Worm (Caenorhabditis elegans) whole organism, L1 larva: ENCODE measurements around the gene F09E5.8.

ENCODE experiments used
- C34B4.2 ChIP-seq: sonication (generic microtip); optimal IDR thresholded peaks from 2 replicates; lab custom pipeline; 2017; ENCODE audit warnings: mild to moderate bottlenecking, missing genetic modification characterization, missing compliant biosample characterization
- Y116A8C.19 ChIP-seq: sonication (generic microtip); optimal IDR thresholded peaks from 2 replicates; lab custom pipeline; 2016; ENCODE audit warnings: missing compliant biosample characterization, missing genetic modification characterization, borderline replicate concordance
- alr-1 ChIP-seq: fragments of 200-800 bp; sonication (Bioruptor generic); optimal IDR thresholded peaks from 2 replicates; lab custom pipeline; 2018; ENCODE audit warnings: borderline replicate concordance, mild to moderate bottlenecking, missing genetic modification characterization, missing compliant biosample characterization
- ama-1 ChIP-seq: fragments of 150-350 bp; optimal IDR thresholded peaks from 2 replicates; lab custom pipeline; 2014
- ceh-90 ChIP-seq: sonication (generic microtip); optimal IDR thresholded peaks from 2 replicates; lab custom pipeline; 2016; ENCODE audit warnings: missing genetic modification characterization, missing compliant biosample characterization
- ces-1 ChIP-seq: fragments of 150-350 bp; optimal IDR thresholded peaks from 2 replicates; lab custom pipeline; 2014; ENCODE audit warnings: missing biosample characterization, missing genetic modification reagents, missing genetic modification characterization
- dpl-1 ChIP-seq, 3 experiments: fragments of 150-350 bp in 2 of 3; sonication (generic microtip) in 1 of 3; optimal IDR thresholded peaks; 2 replicates each; lab custom pipeline; 2014 to 2017; ENCODE audit warnings: missing biosample characterization in 3 of 3, missing genetic modification characterization in 3 of 3, missing genetic modification reagents in 3 of 3
- dsc-1 ChIP-seq: sonication (generic microtip); optimal IDR thresholded peaks from 2 replicates; lab custom pipeline; 2016; ENCODE audit warnings: mild to moderate bottlenecking, missing genetic modification characterization, missing compliant biosample characterization
- efl-1 ChIP-seq, 4 experiments: fragments of 150-350 bp; optimal IDR thresholded peaks in 3 of 4; peaks in 1 of 4; 1 replicate in 1 of 4; 2 replicates in 3 of 4; lab custom pipeline; 2014; ENCODE audit warnings: missing biosample characterization in 2 of 4, missing genetic modification characterization in 2 of 4, missing genetic modification reagents in 2 of 4
- efl-3 ChIP-seq: fragments of 200-800 bp; sonication (Bioruptor generic); optimal IDR thresholded peaks from 2 replicates; lab custom pipeline; 2018; ENCODE audit warnings: mild to moderate bottlenecking, missing genetic modification characterization, missing compliant biosample characterization
- egl-13 ChIP-seq: sonication (generic microtip); optimal IDR thresholded peaks from 2 replicates; lab custom pipeline; 2016; ENCODE audit warnings: missing genotype, missing genetic modification reagents, missing genetic modification characterization, missing compliant biosample characterization
- elt-2 ChIP-seq: sonication (generic microtip); optimal IDR thresholded peaks from 2 replicates; lab custom pipeline; 2016; ENCODE audit warnings: missing genetic modification characterization, mild to moderate bottlenecking, inconsistent platforms, missing compliant biosample characterization, missing genetic modification reagents
- elt-3 ChIP-seq, 6 experiments: fragments of 150-350 bp in 1 of 6; sonication (generic microtip); optimal IDR thresholded peaks; 2 replicates each; lab custom pipeline; 2017 to 2018; ENCODE audit warnings: missing biosample characterization in 6 of 6, missing genetic modification characterization in 6 of 6, inconsistent platforms in 1 of 6
- ets-5 ChIP-seq: fragments of 200-800 bp; sonication (Bioruptor generic); IDR thresholded peaks from 2 replicates; pipeline ENCODE4 v1.3.6; 2022; ENCODE audit warnings: missing genetic modification characterization, missing compliant biosample characterization
- fkh-10 ChIP-seq: sonication (generic microtip); optimal IDR thresholded peaks from 2 replicates; lab custom pipeline; 2017; ENCODE audit warnings: missing biosample characterization, missing genetic modification reagents, missing genetic modification characterization
- fkh-4 ChIP-seq: sonication (generic microtip); optimal IDR thresholded peaks from 2 replicates; lab custom pipeline; 2016; ENCODE audit warnings: missing compliant biosample characterization, missing genetic modification characterization, borderline replicate concordance
- hlh-17 ChIP-seq: fragments of 200-800 bp; sonication (Bioruptor generic); optimal IDR thresholded peaks from 2 replicates; lab custom pipeline; 2018; ENCODE audit warnings: missing genetic modification characterization, mild to moderate bottlenecking, missing compliant biosample characterization, moderate library complexity, borderline replicate concordance
- hlh-4 ChIP-seq: sonication (generic microtip); optimal IDR thresholded peaks from 2 replicates; lab custom pipeline; 2016; ENCODE audit warnings: mild to moderate bottlenecking, missing genetic modification characterization, missing compliant biosample characterization
- hpl-2 ChIP-seq: fragments of 150-350 bp; optimal IDR thresholded peaks from 2 replicates; lab custom pipeline; 2014; ENCODE audit warnings: missing biosample characterization, missing genetic modification reagents, missing genetic modification characterization
- irx-1 ChIP-seq: sonication (generic microtip); optimal IDR thresholded peaks from 2 replicates; lab custom pipeline; 2016; ENCODE audit warnings: missing genetic modification characterization, missing compliant biosample characterization
- jun-1 ChIP-seq: fragments of 150-350 bp; optimal IDR thresholded peaks from 2 replicates; lab custom pipeline; 2014; ENCODE audit warnings: missing biosample characterization, missing genetic modification reagents, missing genetic modification characterization
- lin-13 ChIP-seq: fragments of 150-350 bp; optimal IDR thresholded peaks from 2 replicates; lab custom pipeline; 2014; ENCODE audit warnings: missing biosample characterization, missing genetic modification reagents, missing genetic modification characterization
- lir-3 ChIP-seq: sonication (generic microtip); optimal IDR thresholded peaks from 2 replicates; lab custom pipeline; 2016; ENCODE audit warnings: mild to moderate bottlenecking, missing genetic modification characterization, moderate library complexity, missing compliant biosample characterization; ENCODE audit not compliant: poor library complexity
- mep-1 ChIP-seq: fragments of 150-350 bp; optimal IDR thresholded peaks from 2 replicates; lab custom pipeline; 2014; ENCODE audit warnings: missing biosample characterization, missing genetic modification characterization
- nhr-11 ChIP-seq: fragments of 150-350 bp; optimal IDR thresholded peaks from 2 replicates; lab custom pipeline; 2014; ENCODE audit warnings: missing biosample characterization, missing genetic modification characterization
- nhr-12 ChIP-seq: sonication (generic microtip); optimal IDR thresholded peaks from 2 replicates; lab custom pipeline; 2017; ENCODE audit warnings: missing biosample characterization, missing genetic modification characterization
- nhr-20 ChIP-seq: sonication (generic microtip); optimal IDR thresholded peaks from 2 replicates; lab custom pipeline; 2016; ENCODE audit warnings: mild to moderate bottlenecking, missing genetic modification characterization, missing compliant biosample characterization
- nhr-28 ChIP-seq: fragments of 150-350 bp; optimal IDR thresholded peaks from 2 replicates; lab custom pipeline; 2014; ENCODE audit warnings: missing biosample characterization, missing genetic modification characterization
- nhr-47 ChIP-seq: sonication (generic microtip); optimal IDR thresholded peaks from 2 replicates; lab custom pipeline; 2016; ENCODE audit warnings: mild to moderate bottlenecking, missing genetic modification characterization, moderate library complexity, missing compliant biosample characterization
- nhr-76 ChIP-seq: sonication (generic microtip); optimal IDR thresholded peaks from 2 replicates; lab custom pipeline; 2017; ENCODE audit warnings: missing biosample characterization, missing genetic modification characterization
- nhr-85 ChIP-seq: sonication (generic microtip); peaks from one replicate; lab custom pipeline; 2016; ENCODE audit warnings: missing genetic modification characterization, inconsistent platforms, missing compliant biosample characterization
- nhr-90 ChIP-seq: sonication (generic microtip); optimal IDR thresholded peaks from 2 replicates; lab custom pipeline; 2016; ENCODE audit warnings: mild to moderate bottlenecking, missing genetic modification characterization, missing compliant biosample characterization; ENCODE audit not compliant: poor library complexity
- pqm-1 ChIP-seq: sonication (generic microtip); optimal IDR thresholded peaks from 3 replicates; lab custom pipeline; 2017; ENCODE audit warnings: missing biosample characterization, missing genetic modification characterization
- rnt-1 ChIP-seq: sonication (generic microtip); optimal IDR thresholded peaks from 2 replicates; lab custom pipeline; 2016; ENCODE audit warnings: mild to moderate bottlenecking, missing genetic modification characterization, moderate library complexity, missing compliant biosample characterization
- skn-1 ChIP-seq: fragments of 150-350 bp; optimal IDR thresholded peaks from 2 replicates; lab custom pipeline; 2014; ENCODE audit warnings: missing biosample characterization, missing genetic modification characterization
- sox-4 ChIP-seq: sonication (generic microtip); optimal IDR thresholded peaks from 2 replicates; lab custom pipeline; 2016; ENCODE audit warnings: missing genetic modification characterization, missing compliant biosample characterization
- sptf-1 ChIP-seq: fragments of 150-350 bp; optimal IDR thresholded peaks from 2 replicates; lab custom pipeline; 2014; ENCODE audit warnings: missing biosample characterization, missing genetic modification characterization
- tbx-2 ChIP-seq: sonication (generic microtip); optimal IDR thresholded peaks from 2 replicates; lab custom pipeline; 2016; ENCODE audit warnings: missing genetic modification characterization, missing compliant biosample characterization
- tlp-1 ChIP-seq: fragments of 150-350 bp; optimal IDR thresholded peaks from 2 replicates; lab custom pipeline; 2014; ENCODE audit warnings: missing biosample characterization, missing genetic modification characterization
- unc-62 ChIP-seq: fragments of 150-350 bp; optimal IDR thresholded peaks from 2 replicates; lab custom pipeline; 2014; ENCODE audit warnings: missing biosample characterization, missing genetic modification reagents, missing genetic modification characterization
- unc-98 ChIP-seq: fragments of 200-800 bp; sonication (Bioruptor generic); IDR thresholded peaks from 2 replicates; pipeline ENCODE4 v1.3.6; 2022; ENCODE audit warnings: missing genetic modification characterization, missing compliant biosample characterization
- zag-1 ChIP-seq: fragments of 150-350 bp; optimal IDR thresholded peaks from 2 replicates; lab custom pipeline; 2014; ENCODE audit warnings: missing biosample characterization, missing genetic modification characterization
- ztf-4 ChIP-seq: fragments of 150-350 bp; optimal IDR thresholded peaks from 2 replicates; lab custom pipeline; 2014; ENCODE audit warnings: missing biosample characterization, missing genetic modification characterization

Gene F09E5.8

DNA sequence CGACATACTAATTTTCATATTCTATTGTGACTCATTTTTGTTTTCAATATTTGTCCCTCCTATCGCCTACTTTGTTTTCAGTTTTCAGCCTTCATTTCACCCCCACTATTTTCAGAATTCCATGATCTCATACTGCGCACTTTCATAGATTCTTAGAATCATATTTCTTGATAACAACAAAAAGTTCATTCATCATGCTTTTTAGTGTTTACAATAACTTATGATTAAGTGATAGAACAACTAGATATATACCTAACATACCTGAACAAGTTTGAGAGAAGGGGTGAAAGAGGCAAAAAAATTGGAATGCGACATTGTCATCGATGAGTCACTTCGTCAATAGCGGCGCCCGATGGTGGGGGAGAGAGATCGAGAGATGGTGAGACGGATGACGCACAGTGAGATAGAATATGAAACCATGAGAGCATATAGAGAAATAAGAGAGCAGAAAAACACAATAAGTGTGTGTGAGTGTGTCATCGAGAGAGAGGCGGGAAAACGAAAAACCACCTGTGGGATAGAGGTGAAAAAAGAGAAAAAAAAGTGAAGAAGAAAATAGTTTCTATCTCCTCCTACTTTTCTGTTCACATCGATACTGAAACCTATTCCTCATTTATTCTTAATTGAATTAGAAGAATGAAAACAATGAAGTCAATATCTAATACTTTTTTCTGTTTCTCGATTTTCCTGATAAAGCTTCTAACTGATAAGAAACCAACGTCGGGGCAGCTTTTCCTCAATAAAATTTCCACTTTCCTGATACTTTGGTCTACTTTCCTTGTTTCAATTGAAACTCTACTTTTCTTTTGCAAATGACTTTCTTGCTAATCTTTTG, 13.6 kb upstream of the F09E5.8 start (continued):
- TF ChIP-seq nhr-28 (no peak), nhr-47 (tag; lab: Kevin White, UChicago) (peak; percentile 77), irx-1 (tag; lab: Kevin White, UChicago) (peak; percentile 58), hpl-2 (GFP tag; lab: Kevin White, UChicago) (no peak), unc-98 (GFP tag; lab: Robert Waterston, UW) (no peak), dsc-1 (peak; percentile 46), efl-3 (no peak), nhr-90 (tag; lab: Kevin White, UChicago) (peak; percentile 47), skn-1 (tag; lab: Kevin White, UChicago) (peak; percentile 69), mep-1 (tag; lab: Kevin White, UChicago) (peak; percentile 80), fkh-4 (tag; lab: Kevin White, UChicago) (no peak), ets-5 (no peak), rnt-1 (tag; lab: Kevin White, UChicago) (peak; percentile 72), nhr-76 (no peak), tlp-1 (tag; lab: Kevin White, UChicago) (no peak), nhr-85 (peak; percentile 94), fkh-10 (no peak), elt-2 (peak; percentile 72), lin-13 (no peak), unc-62 (GFP tag; lab: Kevin White, UChicago) (no peak), hlh-17 (GFP tag; lab: Kevin White, UChicago) (no peak), jun-1 (tag; lab: Kevin White, UChicago) (peak; percentile 98), elt-3 (tag; optimal IDR thresholded peaks at IDR 0.05; lab: Kevin White, UChicago) (peak in 2 of 6 experiments; percentile 12 to 55), hlh-4 (tag; lab: Kevin White, UChicago) (no peak), ama-1 (lab: Kevin White, UChicago) (peak; percentile 48), nhr-20 (tag; lab: Kevin White, UChicago) (peak; percentile 85), alr-1 (tag; lab: Kevin White, UChicago) (no peak), nhr-12 (no peak), efl-1 (optimal IDR thresholded peaks at IDR 0.05; lab: Kevin White, UChicago) (peak; percentile 64 to 76), efl-1 (GFP tag; optimal IDR thresholded peaks at IDR 0.05 in 1 of 2; lab: Kevin White, UChicago) (peak; percentile 57 to 84), ztf-4 (peak; percentile 48), ceh-90 (tag; lab: Kevin White, UChicago) (peak; percentile 2), Y116A8C.19 (tag; lab: Kevin White, UChicago) (no peak), lir-3 (tag; lab: Kevin White, UChicago) (peak; percentile 56), pqm-1 (tag; lab: Kevin White, UChicago) (no peak), tbx-2 (tag; lab: Kevin White, UChicago) (peak; percentile 70), egl-13 (tag; lab: Kevin White, UChicago) (peak; percentile 11), nhr-11 (tag; lab: Kevin White, UChicago) (peak; percentile 21), C34B4.2 (tag; lab: Kevin White, UChicago) (no peak), zag-1 (tag; lab: Kevin White, UChicago) (peak; percentile 9), ces-1 (GFP tag; lab: Kevin White, UChicago) (no peak), sptf-1 (tag; lab: Kevin White, UChicago) (no peak), dpl-1 (GFP tag; optimal IDR thresholded peaks at IDR 0.05; lab: Kevin White, UChicago) (peak; percentile 25 to 58 (median 53)), sox-4 (no peak)
